Worm (Caenorhabditis elegans): ENCODE results near the gene fbxa-188.

ce11 chrV:17302754-17303153 lies 42.0 kb downstream of the fbxa-188 start, which contains the start of gene sri-70:
- no peak for TF ChIP-seq flt-1 (GFP tag; IDR thresholded peaks at IDR 0.05)
- TF ChIP-seq T22C8.4 (GFP tag; IDR thresholded peaks at IDR 0.05), result no peak
- TF ChIP-seq cog-1 (tag; optimal IDR thresholded peaks at IDR 0.05), result no peak
- no peak for TF ChIP-seq ztf-29 (GFP tag; IDR thresholded peaks at IDR 0.05)

Measured in whole organism, midembryonic.